Fruit fly (Drosophila melanogaster): Measurements from ENCODE around the gene dlp.
A peak's percentile ranks its signal among the peaks of the same experiment; 100 is the strongest.

The dlp gene

DNA sequence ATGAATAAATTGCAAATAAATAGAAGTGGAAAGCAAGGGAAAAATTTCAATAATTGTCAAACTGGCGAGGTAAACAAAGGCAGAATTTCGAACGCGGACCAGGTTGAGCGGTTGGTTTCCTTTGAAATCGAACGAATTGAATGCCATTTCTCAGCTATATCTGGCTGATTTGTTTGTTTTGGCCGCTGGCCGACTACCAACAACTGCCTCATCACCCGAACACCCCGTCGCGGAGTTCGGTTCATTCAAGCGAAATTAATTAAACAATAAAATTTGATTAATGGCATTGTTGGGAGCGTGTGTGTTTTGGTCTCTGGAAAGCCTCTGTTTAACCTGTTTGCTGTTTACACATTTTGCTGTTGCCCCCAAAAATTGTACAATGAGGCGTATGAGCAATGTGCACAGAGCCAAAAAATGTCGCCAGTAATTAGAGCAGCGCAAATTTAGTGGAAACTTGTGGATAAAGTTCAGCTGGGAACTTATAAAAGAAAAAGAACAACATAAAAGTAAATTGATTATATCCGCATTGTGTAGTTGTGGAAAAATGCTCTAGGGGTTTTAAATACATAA, 25.2 kb downstream of the dlp start:
- peak; percentile 49 for TF ChIP-seq noc (tag; optimal IDR thresholded peaks at IDR 0.05)

dm6 chr3L:14659954-14660907, 27.8 kb downstream of the dlp start:
- TF ChIP-seq noc (tag; optimal IDR thresholded peaks at IDR 0.05) = no peak

DNA sequence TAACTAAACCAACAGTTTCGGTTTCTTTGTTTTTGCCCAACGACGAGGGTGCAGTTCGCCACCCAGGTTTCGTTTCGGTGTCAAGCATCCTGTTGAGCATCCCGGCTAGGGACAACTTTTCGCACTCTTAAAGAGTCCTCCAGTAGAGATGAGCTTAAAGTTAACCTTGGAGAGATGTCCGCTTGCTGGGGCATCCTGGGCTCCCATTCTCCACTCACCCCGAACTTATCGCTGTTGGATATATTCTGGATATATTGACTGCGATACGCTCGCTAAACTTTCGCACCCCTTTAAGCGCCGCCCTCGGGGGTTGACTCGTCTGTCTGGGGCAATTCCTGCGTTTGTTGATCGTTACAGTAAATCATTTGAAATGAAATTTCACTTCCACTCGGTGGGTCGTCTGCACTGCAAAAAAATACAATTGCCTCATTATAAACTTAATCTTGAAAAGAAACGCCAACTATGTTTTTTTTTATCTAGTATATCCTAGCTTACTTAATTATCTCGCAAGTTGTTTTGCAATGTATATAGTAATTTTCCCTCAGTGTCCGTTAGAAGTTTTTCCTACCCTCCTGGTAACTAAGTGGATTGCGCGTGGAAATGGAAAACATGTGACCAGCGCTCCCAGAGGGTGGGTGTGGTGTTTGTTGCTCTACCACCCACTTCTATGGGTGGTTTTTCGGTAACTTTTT, 29.3 kb downstream of the dlp start:
- no peak for TF ChIP-seq noc (tag; optimal IDR thresholded peaks at IDR 0.05)

DNA sequence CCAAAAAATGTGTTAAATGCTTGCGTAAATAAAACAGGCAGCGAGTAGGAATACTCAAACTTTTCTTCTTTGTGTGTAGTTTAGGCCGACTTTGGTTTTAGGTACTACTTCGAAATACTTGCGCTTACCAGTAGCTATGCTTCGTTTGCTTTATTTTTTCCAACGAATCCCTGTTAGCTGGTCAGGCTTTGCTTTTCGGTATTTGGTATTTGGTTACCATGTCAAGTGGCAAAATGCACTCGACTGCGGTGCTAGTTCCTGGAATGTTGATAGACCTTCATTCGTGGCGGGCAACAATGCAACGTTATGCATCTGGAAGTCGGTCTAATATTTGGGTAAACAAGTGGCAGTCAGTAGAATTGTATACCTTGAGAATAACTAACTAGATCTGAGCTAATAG, 31.3 kb downstream of the dlp start:
- no peak for TF ChIP-seq noc (tag; optimal IDR thresholded peaks at IDR 0.05)

dm6 chr3L:14664390-14664789, 32.0 kb downstream of the dlp start:
- no peak for TF ChIP-seq noc (tag; optimal IDR thresholded peaks at IDR 0.05)

dm6 chr3L:14665802-14666351, 33.5 kb downstream of the dlp start:
- peak; percentile 66 for TF ChIP-seq noc (tag; optimal IDR thresholded peaks at IDR 0.05)

dm6 chr3L:14668638-14669037, 36.2 kb downstream of the dlp start:
- no peak for TF ChIP-seq noc (tag; optimal IDR thresholded peaks at IDR 0.05)

dm6 chr3L:14671546-14671945, 39.1 kb downstream of the dlp start:
- no peak for TF ChIP-seq noc (tag; optimal IDR thresholded peaks at IDR 0.05)

DNA sequence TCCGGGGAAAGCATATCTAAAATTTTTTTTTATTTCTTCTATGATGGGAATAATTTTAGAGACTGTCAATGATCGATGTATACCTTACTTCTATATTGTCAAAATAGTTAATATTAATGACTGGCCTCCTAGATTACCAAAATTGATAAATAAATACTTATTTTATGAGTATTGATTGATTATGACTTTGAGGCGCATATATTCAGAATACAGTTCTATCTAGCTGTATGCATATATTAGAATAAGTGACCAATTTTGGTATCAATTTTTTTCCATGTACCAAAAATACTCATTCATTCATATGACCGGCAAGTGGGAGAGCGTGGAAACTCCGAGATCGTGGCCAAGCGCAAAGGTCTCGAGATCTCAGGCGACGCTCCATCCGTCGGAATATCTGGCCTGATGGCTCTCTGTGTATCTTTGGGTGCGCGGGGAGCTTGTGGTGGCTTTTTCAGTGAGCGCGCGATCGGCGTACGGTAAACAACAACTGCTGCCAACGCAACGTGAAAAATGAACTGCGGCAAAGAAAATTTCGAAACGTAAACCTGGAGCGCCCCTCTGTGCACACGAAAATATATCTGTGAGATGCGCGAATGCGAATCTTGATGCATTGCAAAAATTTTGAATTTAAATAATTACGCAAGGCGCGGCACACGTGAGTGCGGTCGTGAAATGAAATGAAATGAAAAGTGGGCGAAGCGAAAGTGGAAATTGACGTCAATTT, 40.1 kb downstream of the dlp start, which contains the start of the genes CG43121 and ome:
TSS of gene CG43121 (minus strand) at position 51 of the 724 bp plus-strand sequence.
TSS of gene ome (plus strand) at position 453 of the 724 bp plus-strand sequence.
- peak; percentile 30 for TF ChIP-seq noc (tag; optimal IDR thresholded peaks at IDR 0.05)

dm6 chr3L:14673740-14674463, 41.5 kb downstream of the dlp start:
- TF ChIP-seq noc (tag; optimal IDR thresholded peaks at IDR 0.05) = no peak

DNA sequence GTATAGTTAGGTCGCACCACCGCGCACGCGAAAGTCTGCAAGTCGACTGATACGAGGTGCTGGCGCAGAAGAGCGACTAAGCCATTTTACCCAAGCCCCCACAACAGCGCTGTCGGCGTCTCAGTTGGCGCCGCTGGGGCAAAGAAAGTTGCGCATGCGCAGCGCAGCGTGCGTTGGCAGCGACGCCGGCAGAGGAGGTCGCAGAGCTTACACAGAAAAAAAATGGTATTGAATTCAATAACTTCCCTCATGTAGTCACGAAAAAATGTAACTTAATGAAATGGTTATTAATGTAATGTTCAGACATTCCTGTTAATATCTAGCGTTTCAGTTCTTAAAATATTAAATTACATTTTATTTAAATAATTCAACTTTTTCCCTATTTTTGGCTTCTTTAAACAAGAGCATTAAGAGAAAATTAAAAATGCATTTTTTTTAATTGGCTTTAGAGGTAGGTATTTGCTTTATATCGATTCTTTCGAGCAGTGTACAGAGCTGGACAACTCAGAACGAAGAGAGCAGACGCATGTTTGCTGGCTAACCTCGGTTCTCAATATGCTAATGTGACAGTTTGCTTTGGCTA, 45.8 kb downstream of the dlp start, which contains the start of gene CG4914:
TSS of gene CG4914 (minus strand) at position 51 of the 583 bp plus-strand sequence.
- TF ChIP-seq noc (tag; optimal IDR thresholded peaks at IDR 0.05) = peak; percentile 83

DNA sequence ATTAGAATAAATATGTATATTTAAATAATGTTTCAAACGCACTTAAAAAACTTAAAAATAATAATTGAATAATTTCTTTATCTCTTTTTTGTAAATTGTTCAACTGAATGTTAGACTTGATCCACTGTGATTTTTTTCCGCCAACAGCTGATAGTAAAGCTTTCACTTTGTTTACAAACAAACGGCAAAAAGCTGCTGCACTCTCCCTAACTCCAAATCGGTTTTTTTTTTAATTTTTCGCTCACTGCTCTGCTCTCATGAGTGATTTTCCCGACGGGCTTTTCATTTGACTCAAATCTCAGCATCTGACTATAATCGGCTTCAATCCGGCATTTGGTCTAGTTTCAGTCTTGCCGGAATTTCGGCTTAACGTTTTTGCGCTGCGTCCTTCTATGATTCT, 49.1 kb downstream of the dlp start:
- TF ChIP-seq noc (tag; optimal IDR thresholded peaks at IDR 0.05) = no peak

- no peak for TF ChIP-seq noc (tag; optimal IDR thresholded peaks at IDR 0.05)
These were observed 52.1 kb downstream of the dlp start, which contains the start of gene Dnaaf6 for dm6 chr3L:14684468-14684867. Gene Dnaaf6, plus strand, starts transcription at chr3L:14684768.

DNA sequence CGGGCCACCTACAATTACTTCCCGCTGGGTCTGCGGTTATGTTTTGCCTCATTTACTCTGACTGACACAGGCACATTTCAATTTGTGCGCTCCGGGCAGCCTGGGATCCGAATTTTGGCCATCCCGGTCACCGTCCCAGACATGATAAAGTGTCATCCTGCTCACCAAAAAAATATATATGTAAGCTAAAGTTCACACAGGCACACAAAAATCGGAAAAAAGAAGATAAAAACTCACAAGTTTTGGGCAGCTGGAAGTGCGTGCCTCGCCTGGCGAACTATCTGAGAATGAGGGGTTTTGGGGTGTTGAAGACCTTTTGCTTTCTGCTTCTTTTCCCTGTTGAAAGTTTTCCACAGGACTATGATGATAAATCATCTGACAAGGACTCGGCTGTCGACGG, 53.9 kb downstream of the dlp start:
- TF ChIP-seq noc (tag; optimal IDR thresholded peaks at IDR 0.05) = no peak
